Worm (Caenorhabditis elegans) whole organism, mixed stage, embryonic: Measurements from ENCODE around the gene Y81G3A.4.

ENCODE experiments used
- blmp-1 ChIP-seq: fragments of 150-350 bp; optimal IDR thresholded peaks from 2 replicates; lab custom pipeline; 2014; ENCODE audit warnings: missing biosample characterization, missing genetic modification characterization
- elt-3 ChIP-seq: fragments of 150-350 bp; optimal IDR thresholded peaks from 2 replicates; lab custom pipeline; 2014; ENCODE audit warnings: missing biosample characterization, missing genetic modification characterization
- mab-5 ChIP-seq: fragments of 150-350 bp; optimal IDR thresholded peaks from 2 replicates; lab custom pipeline; 2014; ENCODE audit warnings: missing biosample characterization, missing genetic modification characterization
- nhr-28 ChIP-seq: fragments of 150-350 bp; optimal IDR thresholded peaks from 2 replicates; lab custom pipeline; 2014; ENCODE audit warnings: missing biosample characterization, missing genetic modification characterization
- unc-39 ChIP-seq: fragments of 150-350 bp; optimal IDR thresholded peaks from 2 replicates; lab custom pipeline; 2014; ENCODE audit warnings: missing biosample characterization, missing genetic modification characterization

DNA sequence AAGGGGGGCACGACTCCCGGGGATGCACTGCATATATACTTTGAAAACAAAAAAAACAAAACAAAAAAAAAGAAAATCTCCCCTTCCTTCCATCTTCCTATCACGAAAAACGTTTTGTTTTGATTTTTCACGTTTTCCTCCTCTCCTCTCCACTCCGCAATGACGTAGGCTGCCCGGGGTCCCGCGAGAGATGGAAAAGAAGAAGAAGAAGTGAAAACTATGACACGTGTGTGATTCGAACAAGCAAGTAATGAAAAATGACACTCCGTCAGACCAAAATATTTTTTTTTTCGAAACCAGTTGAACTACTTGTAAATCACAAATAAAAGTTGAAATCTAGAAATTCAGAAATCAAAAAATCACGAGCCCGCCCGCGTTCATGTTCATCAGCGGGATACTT lies 26.0 kb upstream of the Y81G3A.4 start:
- TF ChIP-seq unc-39 (tag; lab: Kevin White, UChicago) (no peak), elt-3 (no peak), mab-5 (tag; lab: Kevin White, UChicago) (no peak), nhr-28 (tag; lab: Kevin White, UChicago) (no peak), blmp-1 (tag; lab: Kevin White, UChicago) (no peak)
